Worm (Caenorhabditis elegans): ENCODE measurements around the gene clec-26.

The clec-26 gene

DNA sequence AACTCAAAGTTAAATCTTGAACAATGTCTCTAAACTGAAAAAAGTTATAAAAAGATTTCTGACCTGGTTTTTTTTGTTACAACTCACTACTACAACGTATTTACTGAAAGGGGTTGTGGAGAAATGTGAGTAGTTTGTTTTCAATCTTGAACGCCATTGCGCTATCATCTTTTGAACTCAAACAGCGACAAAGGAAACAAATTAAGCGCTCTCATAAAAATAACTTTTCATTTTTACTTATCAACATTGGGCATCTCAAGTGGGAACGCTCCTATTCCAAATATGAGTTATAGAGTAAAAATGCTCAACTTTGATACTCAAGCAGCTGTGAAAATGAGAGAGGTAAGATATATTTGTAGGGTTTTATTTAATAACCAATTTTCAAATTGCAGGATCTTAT lies 45.0 kb downstream of the clec-26 start, which contains the start of gene F09C6.15:
TSS of gene F09C6.15 (plus strand) at position 301 of the 400 bp plus-strand sequence.
- TF ChIP-seq cog-1 (tag; optimal IDR thresholded peaks at IDR 0.05) (no peak), ztf-23 (GFP tag; IDR thresholded peaks at IDR 0.05) (no peak), ztf-29 (GFP tag; IDR thresholded peaks at IDR 0.05) (no peak), med-1 (GFP tag; optimal IDR thresholded peaks at IDR 0.05; ENCODE audit: insufficient read depth) (no peak), tab-1 (GFP tag; IDR thresholded peaks at IDR 0.05) (no peak), klf-2 (GFP tag; conservative IDR thresholded peaks at IDR 0.05) (no peak), ref-1 (GFP tag; conservative IDR thresholded peaks at IDR 0.05) (no peak), flt-1 (GFP tag; IDR thresholded peaks at IDR 0.05) (no peak), T22C8.4 (GFP tag; IDR thresholded peaks at IDR 0.05) (no peak)

- no peak for TF ChIP-seq med-1 (GFP tag; optimal IDR thresholded peaks at IDR 0.05; ENCODE audit: insufficient read depth)
- no peak for TF ChIP-seq klf-2 (GFP tag; conservative IDR thresholded peaks at IDR 0.05)
- no peak for TF ChIP-seq flt-1 (GFP tag; IDR thresholded peaks at IDR 0.05)
- no peak for TF ChIP-seq ztf-29 (GFP tag; IDR thresholded peaks at IDR 0.05)
- TF ChIP-seq ref-1 (GFP tag; conservative IDR thresholded peaks at IDR 0.05): no peak
- no peak for TF ChIP-seq T22C8.4 (GFP tag; IDR thresholded peaks at IDR 0.05)
- no peak for TF ChIP-seq ztf-23 (GFP tag; IDR thresholded peaks at IDR 0.05)
- TF ChIP-seq tab-1 (GFP tag; IDR thresholded peaks at IDR 0.05): no peak
- no peak for TF ChIP-seq cog-1 (tag; optimal IDR thresholded peaks at IDR 0.05)
These were observed 50.9 kb downstream of the clec-26 start, which contains the start of gene fbxa-45 for ce11 chrV:16899355-16899754. Gene fbxa-45 (minus strand): TSS chrV:16899455.
